Fruit fly (Drosophila melanogaster) whole organism, pupa: ENCODE results near the gene KLHL18.
"Not testable (repeated sequence)": the region's sequence is repeated elsewhere in the genome, so short reads cannot be mapped to it uniquely, and the experiment has no call there.

ENCODE experiments used
- CG13204 ChIP-seq: fragments of 200-800 bp; sonication (Bioruptor generic); optimal IDR thresholded peaks from 2 replicates; lab custom pipeline; 2018; ENCODE audit warnings: missing biosample characterization, mild to moderate bottlenecking, missing genetic modification characterization, moderate library complexity
- gl ChIP-seq: fragments of 200-800 bp; sonication (Bioruptor generic); optimal IDR thresholded peaks from 2 replicates; lab custom pipeline; 2018; ENCODE audit warnings: missing biosample characterization, mild to moderate bottlenecking, missing genetic modification characterization
- rn ChIP-seq: fragments of 200-800 bp; sonication (Bioruptor generic); IDR thresholded peaks from 2 replicates; pipeline ENCODE4 v1.3.6; 2022; ENCODE audit warnings: missing biosample characterization, missing genetic modification characterization

KLHL18 gene

DNA sequence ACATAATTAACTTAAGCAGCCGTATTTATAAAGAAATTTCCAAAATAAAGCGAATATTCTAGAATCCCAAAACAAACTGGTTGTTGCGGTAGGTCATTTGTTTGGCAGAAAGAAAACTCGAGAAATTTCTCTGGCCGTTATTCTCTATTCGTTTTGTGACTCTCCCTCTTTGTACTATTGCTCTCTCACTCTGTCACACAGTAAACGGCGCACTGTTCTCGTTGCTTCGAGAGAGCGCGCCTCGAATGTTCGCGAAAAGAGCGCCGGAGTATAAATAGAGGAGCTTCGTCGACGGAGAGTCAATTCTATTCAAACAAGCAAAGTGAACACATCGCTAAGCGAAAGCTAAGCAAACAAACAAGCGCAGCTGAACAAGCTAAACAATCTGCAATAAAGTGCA is 52.0 kb downstream of the KLHL18 start, which contains the start of gene Hsp70Ab:
Hsp70Ab (plus strand) TSS at position 301 of the 400 bp plus-strand sequence.
- TF ChIP-seq CG13204, gl, rn: not testable (repeated sequence)
